Fruit fly (Drosophila melanogaster) whole organism, embryonic: ENCODE data around the gene CG9961.

Experiments
- Aef1 ChIP-seq: fragments of 200-800 bp; sonication (Bioruptor generic); IDR thresholded peaks from 3 replicates; pipeline ENCODE4 v1.3.6; 2022; ENCODE audit warnings: missing biosample characterization, missing genetic modification characterization
- Bgb ChIP-seq: fragments of 200-800 bp; sonication (Bioruptor generic); IDR thresholded peaks from 2 replicates; pipeline ENCODE4 v1.3.6; 2022; ENCODE audit warnings: missing biosample characterization, missing genetic modification characterization; ENCODE audit not compliant: partially characterized antibody
- CG10959 ChIP-seq: fragments of 200-800 bp; sonication (Bioruptor generic); IDR thresholded peaks from 2 replicates; pipeline ENCODE4 v1.3.6; 2022; ENCODE audit warnings: missing biosample characterization, missing genetic modification characterization
- CG11247 ChIP-seq: fragments of 200-800 bp; sonication (Bioruptor generic); IDR thresholded peaks from 2 replicates; pipeline ENCODE4 v1.3.6; 2022; ENCODE audit warnings: missing biosample characterization, missing genetic modification characterization
- CG11456 ChIP-seq: fragments of 200-800 bp; sonication (Bioruptor generic); IDR thresholded peaks from 3 replicates; pipeline ENCODE4 v1.3.6; 2022; ENCODE audit warnings: missing biosample characterization, missing genetic modification characterization
- CG11560 ChIP-seq: fragments of 200-800 bp; sonication (Bioruptor generic); IDR thresholded peaks from 3 replicates; pipeline ENCODE4 v1.3.6; 2022; ENCODE audit warnings: missing biosample characterization, missing genetic modification characterization
- CG12071 ChIP-seq: fragments of 200-800 bp; sonication (Bioruptor generic); optimal IDR thresholded peaks from 3 replicates; lab custom pipeline; 2018; ENCODE audit warnings: missing biosample characterization, mild to moderate bottlenecking, missing genetic modification characterization
- CG13894 ChIP-seq: fragments of 200-800 bp; sonication (Bioruptor generic); optimal IDR thresholded peaks from 3 replicates; lab custom pipeline; 2018; ENCODE audit warnings: missing biosample characterization, mild to moderate bottlenecking, missing genetic modification characterization, moderate library complexity
- CG15601 ChIP-seq: fragments of 200-800 bp; sonication (Bioruptor generic); optimal IDR thresholded peaks from 3 replicates; lab custom pipeline; 2019; ENCODE audit warnings: missing biosample characterization, mild to moderate bottlenecking, missing genetic modification characterization, moderate library complexity
- CG1603 ChIP-seq: fragments of 200-800 bp; sonication (Bioruptor generic); optimal IDR thresholded peaks from 2 replicates; lab custom pipeline; 2019; ENCODE audit warnings: missing biosample characterization, mild to moderate bottlenecking, missing genetic modification characterization, moderate library complexity
- CG16815 ChIP-seq: fragments of 200-800 bp; sonication (Bioruptor generic); optimal IDR thresholded peaks from 3 replicates; lab custom pipeline; 2017; ENCODE audit warnings: missing biosample characterization, mild to moderate bottlenecking, missing genetic modification characterization
- CG17802 ChIP-seq: fragments of 200-800 bp; sonication (Bioruptor generic); optimal IDR thresholded peaks from 2 replicates; lab custom pipeline; 2018; ENCODE audit warnings: missing biosample characterization, mild to moderate bottlenecking, missing genetic modification characterization, moderate library complexity
- CG1832 ChIP-seq: fragments of 200-800 bp; sonication (Bioruptor generic); optimal IDR thresholded peaks from 2 replicates; lab custom pipeline; 2017; ENCODE audit warnings: missing biosample characterization, mild to moderate bottlenecking, missing genetic modification characterization, inconsistent platforms
- CG31365 ChIP-seq: fragments of 200-800 bp; sonication (Bioruptor generic); optimal IDR thresholded peaks from 2 replicates; lab custom pipeline; 2018; ENCODE audit warnings: missing biosample characterization, mild to moderate bottlenecking, missing genetic modification characterization
- CG6272 ChIP-seq: fragments of 200-800 bp; sonication (Bioruptor generic); IDR thresholded peaks from 2 replicates; pipeline ENCODE4 v1.3.6; 2022; ENCODE audit warnings: missing biosample characterization, missing genetic modification characterization
- CG6791 ChIP-seq: fragments of 200-800 bp; sonication (Bioruptor generic); IDR thresholded peaks from 3 replicates; pipeline ENCODE4 v1.3.6; 2022; ENCODE audit warnings: missing biosample characterization, missing genetic modification characterization; ENCODE audit not compliant: partially characterized antibody
- CG7839 ChIP-seq: fragments of 200-800 bp; sonication (Bioruptor generic); optimal IDR thresholded peaks from 3 replicates; lab custom pipeline; 2018; ENCODE audit warnings: missing biosample characterization, mild to moderate bottlenecking, missing genetic modification characterization, moderate library complexity
- CG7987 ChIP-seq: fragments of 200-800 bp; sonication (Bioruptor generic); optimal IDR thresholded peaks from 2 replicates; lab custom pipeline; 2018; ENCODE audit warnings: missing biosample characterization, mild to moderate bottlenecking, missing genetic modification characterization, moderate library complexity
- CG8089 ChIP-seq: fragments of 200-800 bp; sonication (Bioruptor generic); optimal IDR thresholded peaks from 3 replicates; lab custom pipeline; 2016; ENCODE audit warnings: missing biosample characterization, missing genetic modification characterization
- CG8359 ChIP-seq: fragments of 200-800 bp; sonication (Bioruptor generic); optimal IDR thresholded peaks from 2 replicates; lab custom pipeline; 2017; ENCODE audit warnings: missing biosample characterization, mild to moderate bottlenecking, missing genetic modification characterization, borderline replicate concordance
- CG9817 ChIP-seq: fragments of 200-800 bp; sonication (Bioruptor generic); optimal IDR thresholded peaks from 2 replicates; lab custom pipeline; 2018; ENCODE audit warnings: missing biosample characterization, mild to moderate bottlenecking, missing genetic modification characterization, moderate library complexity
- Dbx ChIP-seq: fragments of 200-800 bp; sonication (Bioruptor generic); IDR thresholded peaks from 3 replicates; pipeline ENCODE4 v1.3.6; 2022; ENCODE audit warnings: missing biosample characterization, missing genetic modification characterization
- Dek ChIP-seq: fragments of 200-800 bp; sonication (Bioruptor generic); optimal IDR thresholded peaks from 3 replicates; lab custom pipeline; 2019; ENCODE audit warnings: missing biosample characterization, mild to moderate bottlenecking, missing genetic modification characterization, moderate library complexity
- Drgx ChIP-seq: fragments of 200-800 bp; sonication (Bioruptor generic); IDR thresholded peaks from 2 replicates; pipeline ENCODE4 v1.3.6; 2022; ENCODE audit warnings: missing biosample characterization, missing genetic modification characterization
- E2f1 ChIP-seq: fragments of 200-800 bp; sonication (Bioruptor generic); IDR thresholded peaks from 2 replicates; pipeline ENCODE4 v1.3.6; 2022; ENCODE audit warnings: missing biosample characterization, missing genetic modification characterization
- ERR ChIP-seq: fragments of 200-800 bp; sonication (Bioruptor generic); optimal IDR thresholded peaks from 2 replicates; lab custom pipeline; 2016; ENCODE audit warnings: missing biosample characterization, missing genetic modification characterization
- Ets97D ChIP-seq: fragments of 200-800 bp; sonication (Bioruptor generic); optimal IDR thresholded peaks from 3 replicates; lab custom pipeline; 2016; ENCODE audit warnings: missing biosample characterization, missing genetic modification characterization
- H2.0 ChIP-seq: fragments of 200-800 bp; sonication (Bioruptor generic); IDR thresholded peaks from 2 replicates; pipeline ENCODE4 v1.3.6; 2022; ENCODE audit warnings: missing biosample characterization, missing genetic modification characterization
- Hmr ChIP-seq: fragments of 200-800 bp; sonication (Bioruptor generic); optimal IDR thresholded peaks from 3 replicates; lab custom pipeline; 2017; ENCODE audit warnings: mild to moderate bottlenecking, missing biosample characterization, missing genetic modification reagents, missing genetic modification characterization
- Hr78 ChIP-seq, 2 experiments: fragments of 200-800 bp in 1 of 2; fragments of >200 bp in 1 of 2; sonication (Bioruptor generic) in 1 of 2; optimal IDR thresholded peaks; 2 replicates each; lab custom pipeline; 2017 to 2019; ENCODE audit warnings: missing biosample characterization in 2 of 2, missing genetic modification characterization in 2 of 2, mild to moderate bottlenecking in 1 of 2, moderate library complexity in 1 of 2
- NFAT ChIP-seq: fragments of 200-800 bp; sonication (Bioruptor generic); IDR thresholded peaks from 2 replicates; pipeline ENCODE4 v1.3.6; 2022; ENCODE audit warnings: missing biosample characterization, missing genetic modification characterization
- Stat92E ChIP-seq, 3 experiments: fragments of >200 bp in 2 of 3; fragments of 200-800 bp in 1 of 3; sonication (Bioruptor generic) in 1 of 3; optimal IDR thresholded peaks; 2 replicates each; lab custom pipeline; 2017 to 2019; ENCODE audit warnings: missing biosample characterization in 3 of 3, missing genetic modification characterization in 3 of 3, mild to moderate bottlenecking in 1 of 3, moderate library complexity in 1 of 3
- Vsx1 ChIP-seq: fragments of 200-800 bp; sonication (Bioruptor generic); optimal IDR thresholded peaks from 2 replicates; lab custom pipeline; 2017; ENCODE audit warnings: missing biosample characterization, mild to moderate bottlenecking, missing genetic modification characterization, missing genetic modification reagents
- dati ChIP-seq: fragments of 200-800 bp; sonication (Bioruptor generic); IDR thresholded peaks from 2 replicates; pipeline ENCODE4 v1.3.6; 2022; ENCODE audit warnings: missing biosample characterization, missing genetic modification characterization
- esg ChIP-seq: fragments of 200-800 bp; sonication (Bioruptor generic); conservative IDR thresholded peaks from 2 replicates; pipeline ENCODE4 v1.3.6; 2022; ENCODE audit warnings: missing biosample characterization, missing genetic modification characterization
- grau ChIP-seq: fragments of 200-800 bp; optimal IDR thresholded peaks from 3 replicates; lab custom pipeline; 2019; ENCODE audit warnings: missing biosample characterization, mild to moderate bottlenecking, missing genetic modification characterization, moderate library complexity
- gsb ChIP-seq: fragments of 200-800 bp; sonication (Bioruptor generic); IDR thresholded peaks from 2 replicates; pipeline ENCODE4 v1.3.6; 2022; ENCODE audit warnings: missing biosample characterization, missing genetic modification characterization
- ind ChIP-seq: fragments of 200-800 bp; sonication (Bioruptor generic); optimal IDR thresholded peaks from 3 replicates; lab custom pipeline; 2016; ENCODE audit warnings: missing biosample characterization, missing genetic modification characterization
- jumu ChIP-seq: fragments of 200-800 bp; sonication (Bioruptor generic); optimal IDR thresholded peaks from 3 replicates; lab custom pipeline; 2016; ENCODE audit warnings: missing biosample characterization, missing genetic modification characterization
- lmd ChIP-seq: fragments of 200-800 bp; sonication (Bioruptor generic); IDR thresholded peaks from 2 replicates; pipeline ENCODE4 v1.3.6; 2022; ENCODE audit warnings: missing biosample characterization, missing genetic modification characterization
- mirr ChIP-seq: fragments of 200-800 bp; sonication (Bioruptor generic); optimal IDR thresholded peaks from 3 replicates; lab custom pipeline; 2018; ENCODE audit warnings: missing biosample characterization, mild to moderate bottlenecking, missing genetic modification characterization
- onecut ChIP-seq: fragments of 200-800 bp; sonication (Bioruptor generic); IDR thresholded peaks from 2 replicates; pipeline ENCODE4 v1.3.6; 2022; ENCODE audit warnings: missing biosample characterization, missing genetic modification characterization
- psq ChIP-seq: fragments of 200-800 bp; sonication (Bioruptor generic); optimal IDR thresholded peaks from 2 replicates; lab custom pipeline; 2017; ENCODE audit warnings: missing biosample characterization, missing genetic modification characterization
- row ChIP-seq: fragments of 200-800 bp; sonication (Bioruptor generic); IDR thresholded peaks from 3 replicates; pipeline ENCODE4 v1.3.6; 2022; ENCODE audit warnings: missing biosample characterization, missing genetic modification characterization
- sim ChIP-seq: fragments of 200-800 bp; sonication (Bioruptor generic); IDR thresholded peaks from 2 replicates; pipeline ENCODE4 v1.3.6; 2022; ENCODE audit warnings: missing biosample characterization, missing genetic modification characterization
- sob ChIP-seq: fragments of 200-800 bp; sonication (Bioruptor generic); IDR thresholded peaks from 2 replicates; pipeline ENCODE4 v1.3.6; 2022; ENCODE audit warnings: missing biosample characterization, missing genetic modification characterization
- tgo ChIP-seq: fragments of 200-800 bp; sonication (Bioruptor generic); IDR thresholded peaks from 3 replicates; pipeline ENCODE4 v1.3.6; 2022; ENCODE audit warnings: missing biosample characterization, missing genetic modification characterization
- tio ChIP-seq: fragments of 200-800 bp; sonication (Bioruptor generic); optimal IDR thresholded peaks from 2 replicates; lab custom pipeline; 2017; ENCODE audit warnings: missing biosample characterization, missing genetic modification characterization, inconsistent platforms
- unpg ChIP-seq: fragments of 200-800 bp; sonication (Bioruptor generic); optimal IDR thresholded peaks from 3 replicates; lab custom pipeline; 2018; ENCODE audit warnings: missing biosample characterization, mild to moderate bottlenecking, missing genetic modification characterization, moderate library complexity
- zen2 ChIP-seq: fragments of 200-800 bp; sonication (Bioruptor generic); IDR thresholded peaks from 3 replicates; pipeline ENCODE4 v1.3.6; 2022; ENCODE audit warnings: missing biosample characterization, missing genetic modification characterization; ENCODE audit not compliant: partially characterized antibody

Gene CG9961

DNA sequence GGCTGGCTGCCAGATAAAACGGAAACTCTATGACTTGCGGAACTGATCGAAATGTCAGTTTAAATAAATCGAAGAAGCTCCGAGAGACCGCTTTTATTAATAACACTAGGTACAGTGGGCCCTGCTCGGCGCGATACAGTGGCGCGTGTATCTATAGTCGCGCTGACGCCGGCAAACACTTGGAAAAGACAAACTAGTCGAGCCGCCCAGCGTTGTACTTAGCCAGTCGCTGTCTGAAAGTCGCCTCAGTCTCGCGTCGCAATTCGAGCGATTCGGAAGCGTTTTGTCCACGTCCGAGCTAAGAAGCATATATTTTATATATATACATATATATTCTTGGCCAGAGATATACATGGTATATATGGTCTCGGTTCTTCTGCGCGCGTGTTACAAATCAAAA is 14.9 kb downstream of the CG9961 start (continued):
- peak; percentile 73 for TF ChIP-seq row (GFP tag; lab: Robert Waterston, UW)
- no peak for TF ChIP-seq Aef1
- peak; percentile 49 for TF ChIP-seq H2.0 (GFP tag; lab: Robert Waterston, UW)
- peak; percentile 53; the same call in 1 of the 2 replicates for TF ChIP-seq sob
- no peak for TF ChIP-seq Ets97D (GFP tag; lab: Kevin White, UChicago)
- peak; percentile 66 for TF ChIP-seq CG12071 (GFP tag; lab: Kevin White, UChicago)
- peak; percentile 51 for TF ChIP-seq CG7987
- TF ChIP-seq dati: no peak
- no peak for TF ChIP-seq ERR
- TF ChIP-seq lmd (GFP tag; lab: Robert Waterston, UW): peak; percentile 52; the same call in 1 of the 2 replicates
- no peak for TF ChIP-seq Vsx1 (GFP tag; lab: Kevin White, UChicago)
- TF ChIP-seq CG1603: peak; percentile 6
- peak; percentile 93 for TF ChIP-seq grau (tag; lab: Kevin White, UChicago)
- no peak for TF ChIP-seq CG6791 (GFP tag; lab: Robert Waterston, UW)
- peak; percentile 68 for TF ChIP-seq Drgx (GFP tag; lab: Robert Waterston, UW)
- peak; percentile 62; the same call in 2 of the 3 replicates for TF ChIP-seq Dbx
- TF ChIP-seq tgo (GFP tag; lab: Robert Waterston, UW): peak; percentile 34; the same call in 2 of the 3 replicates
- TF ChIP-seq Hmr (GFP tag; lab: Kevin White, UChicago): peak; percentile 61
- no peak for TF ChIP-seq CG16815 (GFP tag; lab: Kevin White, UChicago)
- peak; percentile 93 for TF ChIP-seq NFAT (GFP tag; lab: Robert Waterston, UW)
- no peak for TF ChIP-seq CG1832 (GFP tag; lab: Kevin White, UChicago)
- no peak for TF ChIP-seq sim (GFP tag; lab: Robert Waterston, UW)
- TF ChIP-seq unpg (GFP tag; lab: Kevin White, UChicago): peak; percentile 48
- TF ChIP-seq CG11247 (GFP tag; lab: Robert Waterston, UW): peak; percentile 59
- TF ChIP-seq onecut (GFP tag; lab: Robert Waterston, UW): peak; percentile 6; the same call in 1 of the 2 replicates
- TF ChIP-seq tio (GFP tag; lab: Kevin White, UChicago): no peak
- TF ChIP-seq CG11560 (tag; lab: Robert Waterston, UW): no peak
- TF ChIP-seq ind (GFP tag; lab: Kevin White, UChicago): peak; percentile 67
- 0 out of 2 replicates have a peak, but pooled peaks have one; percentile 21 for TF ChIP-seq esg (GFP tag; lab: Robert Waterston, UW)
- TF ChIP-seq CG7839: peak; percentile 59
- TF ChIP-seq CG15601: no peak
- TF ChIP-seq psq: no peak
- peak; percentile 62 for TF ChIP-seq mirr (GFP tag; lab: Kevin White, UChicago)
- TF ChIP-seq CG10959: no peak
- TF ChIP-seq CG17802 (tag; lab: Kevin White, UChicago): no peak
- 0 out of 2 replicates have a peak, but pooled peaks have one; percentile 10 for TF ChIP-seq CG6272
- TF ChIP-seq Hr78 (GFP tag; optimal IDR thresholded peaks at IDR 0.05; lab: Kevin White, UChicago): no peak
- TF ChIP-seq CG13894 (tag; lab: Kevin White, UChicago): peak; percentile 54
- TF ChIP-seq gsb: peak; percentile 72
- TF ChIP-seq Dek (tag; lab: Kevin White, UChicago): peak; percentile 51
- peak; percentile 83 for TF ChIP-seq CG11456 (GFP tag; lab: Robert Waterston, UW)
- TF ChIP-seq CG8089 (GFP tag; lab: Kevin White, UChicago): no peak
- peak; percentile 22 for TF ChIP-seq jumu (GFP tag; lab: Kevin White, UChicago)
- TF ChIP-seq CG8359 (GFP tag; lab: Kevin White, UChicago): peak; percentile 84
- TF ChIP-seq CG31365 (tag; lab: Kevin White, UChicago): no peak
- no peak for TF ChIP-seq zen2
- TF ChIP-seq Bgb: no peak
- no peak for TF ChIP-seq Stat92E (GFP tag; optimal IDR thresholded peaks at IDR 0.05; lab: Kevin White, UChicago)
- TF ChIP-seq CG9817 (tag; lab: Kevin White, UChicago): peak; percentile 49
- peak; percentile 54 for TF ChIP-seq E2f1 (GFP tag; lab: Robert Waterston, UW)
